Worm (Caenorhabditis elegans) whole organism, L1 larva: ENCODE data around the gene ZK228.1.

Experiments
- aha-1 ChIP-seq: fragments of 150-350 bp; optimal IDR thresholded peaks from 2 replicates; lab custom pipeline; 2014; ENCODE audit warnings: missing biosample characterization, missing genetic modification characterization
- ces-1 ChIP-seq: fragments of 150-350 bp; optimal IDR thresholded peaks from 2 replicates; lab custom pipeline; 2014; ENCODE audit warnings: missing biosample characterization, missing genetic modification reagents, missing genetic modification characterization
- egl-27 ChIP-seq, 2 experiments: fragments of 150-350 bp in 1 of 2; sonication (generic microtip); optimal IDR thresholded peaks; 3 replicates each; lab custom pipeline; 2017 to 2018; ENCODE audit warnings: missing biosample characterization in 2 of 2, missing genetic modification characterization in 2 of 2, missing genetic modification reagents in 2 of 2
- fkh-10 ChIP-seq: sonication (generic microtip); optimal IDR thresholded peaks from 2 replicates; lab custom pipeline; 2017; ENCODE audit warnings: missing biosample characterization, missing genetic modification reagents, missing genetic modification characterization
- fos-1 ChIP-seq: fragments of 150-350 bp; optimal IDR thresholded peaks from 2 replicates; lab custom pipeline; 2014; ENCODE audit warnings: missing biosample characterization, missing genetic modification characterization
- lin-13 ChIP-seq: fragments of 150-350 bp; optimal IDR thresholded peaks from 2 replicates; lab custom pipeline; 2014; ENCODE audit warnings: missing biosample characterization, missing genetic modification reagents, missing genetic modification characterization
- lsy-2 ChIP-seq, 2 experiments: fragments of 150-350 bp; optimal IDR thresholded peaks; 2 replicates each; lab custom pipeline; 2014; ENCODE audit warnings: missing biosample characterization in 2 of 2, missing genetic modification characterization in 2 of 2
- nhr-28 ChIP-seq: fragments of 150-350 bp; optimal IDR thresholded peaks from 2 replicates; lab custom pipeline; 2014; ENCODE audit warnings: missing biosample characterization, missing genetic modification characterization
- nhr-76 ChIP-seq: sonication (generic microtip); optimal IDR thresholded peaks from 2 replicates; lab custom pipeline; 2017; ENCODE audit warnings: missing biosample characterization, missing genetic modification characterization
- nhr-77 ChIP-seq: fragments of 150-350 bp; optimal IDR thresholded peaks from 2 replicates; lab custom pipeline; 2014; ENCODE audit warnings: missing biosample characterization, missing genetic modification characterization
- snpc-4 ChIP-seq: fragments of 150-350 bp; optimal IDR thresholded peaks from 2 replicates; lab custom pipeline; 2014; ENCODE audit warnings: missing biosample characterization, missing genetic modification characterization
- sup-37 ChIP-seq: fragments of 200-800 bp; sonication (Bioruptor generic); optimal IDR thresholded peaks from 2 replicates; lab custom pipeline; 2018; ENCODE audit warnings: mild to moderate bottlenecking, missing genetic modification characterization, missing compliant biosample characterization
- unc-62 ChIP-seq: fragments of 150-350 bp; optimal IDR thresholded peaks from 2 replicates; lab custom pipeline; 2014; ENCODE audit warnings: missing biosample characterization, missing genetic modification reagents, missing genetic modification characterization
- xbp-1 ChIP-seq: sonication (generic microtip); optimal IDR thresholded peaks from 2 replicates; lab custom pipeline; 2016; ENCODE audit warnings: missing genetic modification characterization, missing compliant biosample characterization

- no peak for TF ChIP-seq unc-62
- TF ChIP-seq lsy-2 (tag; optimal IDR thresholded peaks at IDR 0.05; lab: Kevin White, UChicago), result no peak
- no peak for TF ChIP-seq lin-13 (GFP tag; lab: Kevin White, UChicago)
- TF ChIP-seq fkh-10 (GFP tag; lab: Kevin White, UChicago), result no peak
- no peak for TF ChIP-seq snpc-4
- no peak for TF ChIP-seq nhr-28 (tag; lab: Kevin White, UChicago)
- TF ChIP-seq nhr-76 (tag; lab: Kevin White, UChicago), result no peak
- TF ChIP-seq egl-27 (tag; optimal IDR thresholded peaks at IDR 0.05; lab: Kevin White, UChicago), result no peak
- TF ChIP-seq xbp-1 (tag; lab: Kevin White, UChicago), result no peak
- no peak for TF ChIP-seq sup-37 (GFP tag; lab: Kevin White, UChicago)
- TF ChIP-seq nhr-77 (tag; lab: Kevin White, UChicago), result no peak
- TF ChIP-seq fos-1 (tag; lab: Kevin White, UChicago), result no peak
- no peak for TF ChIP-seq ces-1 (GFP tag; lab: Kevin White, UChicago)
- TF ChIP-seq aha-1 (tag; lab: Kevin White, UChicago), result no peak
Measured at ce11 chrV:18410142-18410541, 34.1 kb upstream of the ZK228.1 start, which contains the start of gene srh-207.
